Worm (Caenorhabditis elegans): Measurements from ENCODE around the gene nhr-185.

- TF ChIP-seq egl-43 (GFP tag; IDR thresholded peaks at IDR 0.05) = no peak
- TF ChIP-seq ceh-62 (tag; optimal IDR thresholded peaks at IDR 0.05) = no peak
Measured at ce11 chrV:3805499-3805898, 41.7 kb downstream of the nhr-185 start, which contains the start of gene R08F11.4.
